Worm (Caenorhabditis elegans) whole organism, dauer: ENCODE measurements around the gene C35B1.7.
"Not testable (repeated sequence)": the region's sequence is repeated elsewhere in the genome, so short reads cannot be mapped to it uniquely, and the experiment has no call there.

Source experiments
- unc-62 ChIP-seq: sonication (generic microtip); optimal IDR thresholded peaks from 2 replicates; lab custom pipeline; 2017; ENCODE audit warnings: missing biosample characterization, missing genetic modification reagents, missing genetic modification characterization

The C35B1.7 gene

ce11 chrIV:4142986-4143385, 34.1 kb downstream of the C35B1.7 start, which contains the start of gene F49F1.12:
Gene F49F1.12 (minus strand): TSS chrIV:4143086.
- not testable (repeated sequence) for TF ChIP-seq unc-62 (GFP tag; lab: Kevin White, UChicago)

DNA sequence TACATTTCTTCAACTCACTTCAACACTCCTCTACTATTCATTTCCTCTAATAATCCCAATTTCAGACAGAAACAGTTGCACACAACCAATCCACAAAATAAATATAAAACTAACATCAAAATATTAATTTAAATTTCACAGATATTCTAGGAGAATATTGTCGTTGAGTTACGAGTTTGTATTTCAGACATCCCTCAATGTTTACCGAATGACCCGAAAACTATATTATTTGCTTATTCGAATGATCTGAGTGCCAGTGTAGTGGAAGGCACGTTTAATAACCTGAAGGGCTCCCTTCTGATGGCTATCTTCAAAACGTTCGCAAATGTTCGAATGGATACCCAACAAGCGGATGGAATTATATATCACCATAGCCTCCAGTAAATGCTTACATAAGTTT, 35.9 kb downstream of the C35B1.7 start, which contains the start of gene R07C12.3:
Gene R07C12.3, plus strand, starts transcription at position 301 of the 400 bp plus-strand sequence.
- no peak for TF ChIP-seq unc-62 (GFP tag; lab: Kevin White, UChicago)

- no peak for TF ChIP-seq unc-62 (GFP tag; lab: Kevin White, UChicago)
Observed at ce11 chrIV:4147891-4148290, 39.0 kb downstream of the C35B1.7 start.

- no peak for TF ChIP-seq unc-62 (GFP tag; lab: Kevin White, UChicago)
Observed at ce11 chrIV:4150138-4150537, 41.3 kb downstream of the C35B1.7 start.

ce11 chrIV:4152143-4152542, 43.3 kb downstream of the C35B1.7 start, which contains the start of the genes K08D10.10 and R07C12.1:
Gene K08D10.10 (plus strand): TSS chrIV:4152235.
Gene R07C12.1 (plus strand): TSS chrIV:4152456.
- TF ChIP-seq unc-62 (GFP tag; lab: Kevin White, UChicago) = no peak

ce11 chrIV:4154641-4155040, 45.8 kb downstream of the C35B1.7 start, which contains the start of gene K08D10.14:
Gene K08D10.14 (plus strand): TSS chrIV:4154941.
- no peak for TF ChIP-seq unc-62 (GFP tag; lab: Kevin White, UChicago)
